Fruit fly (Drosophila melanogaster): ENCODE results near the gene CG1958.

The CG1958 gene

dm6 chrX:7300356-7300721 is 33.6 kb downstream of the CG1958 start (continued):
- no peak for TF ChIP-seq sd (tag; optimal IDR thresholded peaks at IDR 0.05)
- TF ChIP-seq Optix (GFP tag; IDR thresholded peaks at IDR 0.05) = no peak
- TF ChIP-seq trh (GFP tag; optimal IDR thresholded peaks at IDR 0.05) = no peak
- TF ChIP-seq pnt (GFP tag; optimal IDR thresholded peaks at IDR 0.05) = no peak
- no peak for TF ChIP-seq CG4730 (GFP tag; IDR thresholded peaks at IDR 0.05)
- TF ChIP-seq CG10959 (GFP tag; IDR thresholded peaks at IDR 0.05) = no peak
- no peak for TF ChIP-seq CG13287 (GFP tag; IDR thresholded peaks at IDR 0.05; ENCODE audit: partially characterized antibody)
- peak; percentile 23 for TF ChIP-seq CG2678 (tag; optimal IDR thresholded peaks at IDR 0.05)
- no peak for TF ChIP-seq CG12236 (GFP tag; optimal IDR thresholded peaks at IDR 0.05)
- TF ChIP-seq E2f1 (GFP tag; IDR thresholded peaks at IDR 0.05) = no peak
- no peak for TF ChIP-seq HHEX (GFP tag; optimal IDR thresholded peaks at IDR 0.05)
- TF ChIP-seq vnd (GFP tag; IDR thresholded peaks at IDR 0.05; ENCODE audit: partially characterized antibody) = no peak
- TF ChIP-seq dmrt99B (tag; optimal IDR thresholded peaks at IDR 0.05) = peak; percentile 18
- no peak for TF ChIP-seq ind (GFP tag; optimal IDR thresholded peaks at IDR 0.05)
- TF ChIP-seq cg (GFP tag; optimal IDR thresholded peaks at IDR 0.05) = no peak
- TF ChIP-seq CG12744 (GFP tag; optimal IDR thresholded peaks at IDR 0.05) = no peak
- no peak; the same call in 1 of the 2 replicates for TF ChIP-seq lmd (GFP tag; IDR thresholded peaks at IDR 0.05)
- TF ChIP-seq pzg (GFP tag; optimal IDR thresholded peaks at IDR 0.05) = no peak
- TF ChIP-seq Hr39 (optimal IDR thresholded peaks at IDR 0.05) = no peak
- TF ChIP-seq CG17829 (tag; optimal IDR thresholded peaks at IDR 0.05) = no peak
- TF ChIP-seq gem (tag; optimal IDR thresholded peaks at IDR 0.05) = no peak
- TF ChIP-seq zf30C (GFP tag; optimal IDR thresholded peaks at IDR 0.05) = no peak
- no peak for TF ChIP-seq zen2 (GFP tag; IDR thresholded peaks at IDR 0.05; ENCODE audit: partially characterized antibody)
- TF ChIP-seq pb (GFP tag; optimal IDR thresholded peaks at IDR 0.05) = no peak
- no peak for TF ChIP-seq CHES-1-like (GFP tag; optimal IDR thresholded peaks at IDR 0.05)
- no peak for TF ChIP-seq kah (GFP tag; optimal IDR thresholded peaks at IDR 0.05)
- TF ChIP-seq Poxn (GFP tag; IDR thresholded peaks at IDR 0.05) = no peak
- TF ChIP-seq az2 (GFP tag; optimal IDR thresholded peaks at IDR 0.05) = peak; percentile 25
- TF ChIP-seq emc (GFP tag; optimal IDR thresholded peaks at IDR 0.05) = no peak
- TF ChIP-seq CG16813 (GFP tag; IDR thresholded peaks at IDR 0.05; ENCODE audit: partially characterized antibody) = no peak
- TF ChIP-seq danr (GFP tag; IDR thresholded peaks at IDR 0.05) = no peak
- no peak for TF ChIP-seq MESR4 (GFP tag; optimal IDR thresholded peaks at IDR 0.05)
- no peak for TF ChIP-seq CG3163 (GFP tag; optimal IDR thresholded peaks at IDR 0.05)
- no peak for TF ChIP-seq Dbx (GFP tag; IDR thresholded peaks at IDR 0.05)
- TF ChIP-seq disco-r (GFP tag; optimal IDR thresholded peaks at IDR 0.05) = no peak
- TF ChIP-seq Kr (GFP tag; optimal IDR thresholded peaks at IDR 0.05) = no peak
- TF ChIP-seq cad (GFP tag; optimal IDR thresholded peaks at IDR 0.05) = no peak
- TF ChIP-seq NK7.1 (GFP tag; optimal IDR thresholded peaks at IDR 0.05) = no peak
- TF ChIP-seq CG6272 (GFP tag; IDR thresholded peaks at IDR 0.05) = no peak
- TF ChIP-seq HmgZ (tag; optimal IDR thresholded peaks at IDR 0.05) = no peak
- no peak for TF ChIP-seq ERR (GFP tag; optimal IDR thresholded peaks at IDR 0.05)
- TF ChIP-seq CoRest (tag; optimal IDR thresholded peaks at IDR 0.05) = peak; percentile 4
- TF ChIP-seq insv (GFP tag; optimal IDR thresholded peaks at IDR 0.05) = no peak
- no peak for TF ChIP-seq CG11695 (GFP tag; IDR thresholded peaks at IDR 0.05)
- no peak for TF ChIP-seq maf-S (GFP tag; optimal IDR thresholded peaks at IDR 0.05)
- no peak for TF ChIP-seq pho (GFP tag; optimal IDR thresholded peaks at IDR 0.05)
- no peak; the same call in 1 of the 2 replicates for TF ChIP-seq CG32772 (GFP tag; IDR thresholded peaks at IDR 0.05)
- no peak for TF ChIP-seq bbx (GFP tag; IDR thresholded peaks at IDR 0.05; ENCODE audit: partially characterized antibody)
- no peak for TF ChIP-seq Dad (GFP tag; optimal IDR thresholded peaks at IDR 0.05)
- TF ChIP-seq CG3065 (GFP tag; optimal IDR thresholded peaks at IDR 0.05) = no peak
- TF ChIP-seq CG16863 (GFP tag; optimal IDR thresholded peaks at IDR 0.05) = peak; percentile 22
- no peak for TF ChIP-seq CG17802 (tag; optimal IDR thresholded peaks at IDR 0.05)

Measured in whole organism, embryonic.